Fruit fly (Drosophila melanogaster) whole organism: ENCODE results near the gene polo.

Experiments used
- CG8478 ChIP-seq: fragments of >200 bp; optimal IDR thresholded peaks from 2 replicates; lab custom pipeline; 2018; ENCODE audit warnings: inconsistent platforms
- pan ChIP-seq: fragments of >200 bp; optimal IDR thresholded peaks from 2 replicates; lab custom pipeline; 2017
- psq ChIP-seq: fragments of >200 bp; optimal IDR thresholded peaks from 2 replicates; lab custom pipeline; 2017
- usp ChIP-seq: fragments of >200 bp; optimal IDR thresholded peaks from 2 replicates; lab custom pipeline; 2017; ENCODE audit warnings: missing biosample characterization, missing genetic modification characterization, mixed read lengths

- no peak for TF ChIP-seq psq (lab: Kevin White, UChicago)
- TF ChIP-seq CG8478 = no peak
- no peak for TF ChIP-seq pan (lab: Kevin White, UChicago)
- TF ChIP-seq usp (GFP tag; lab: Kevin White, UChicago) = no peak
These were observed 47.2 kb downstream of the polo start, which contains the start of gene kin17 for dm6 chr3L:20356613-20357012.
